Worm (Caenorhabditis elegans) whole organism, young adult: ENCODE measurements around the gene C18H7.11.

Experiments used
- B0035.1 ChIP-seq: sonication (generic microtip); optimal IDR thresholded peaks from 2 replicates; lab custom pipeline; 2016; ENCODE audit warnings: missing genetic modification characterization, mild to moderate bottlenecking, missing compliant biosample characterization, missing genotype, missing genetic modification reagents
- B0261.1 ChIP-seq: sonication (generic microtip); optimal IDR thresholded peaks from 2 replicates; lab custom pipeline; 2016; ENCODE audit warnings: mild to moderate bottlenecking, missing genetic modification characterization, moderate library complexity, missing compliant biosample characterization
- D2030.7 ChIP-seq: fragments of 200-800 bp; sonication (Bioruptor generic); IDR thresholded peaks from 2 replicates; pipeline ENCODE4 v1.3.6; 2022; ENCODE audit warnings: missing genetic modification reagents, missing genetic modification characterization, missing compliant biosample characterization
- F49E8.2 ChIP-seq: sonication (generic microtip); optimal IDR thresholded peaks from 3 replicates; lab custom pipeline; 2017; ENCODE audit warnings: missing genetic modification characterization, mild to moderate bottlenecking, missing compliant biosample characterization, antibody characterized with exemption, moderate library complexity; ENCODE audit not compliant: insufficient read depth
- F55B11.4 ChIP-seq: sonication (generic microtip); optimal IDR thresholded peaks from 2 replicates; lab custom pipeline; 2016; ENCODE audit warnings: missing compliant biosample characterization, missing genetic modification characterization, borderline replicate concordance; ENCODE audit not compliant: insufficient read depth
- F57A8.1 ChIP-seq: fragments of 200-800 bp; sonication (Bioruptor generic); optimal IDR thresholded peaks from 2 replicates; lab custom pipeline; 2018; ENCODE audit warnings: mild to moderate bottlenecking, missing genetic modification characterization, moderate library complexity, missing compliant biosample characterization
- K12H6.12 ChIP-seq: fragments of 200-800 bp; sonication (Bioruptor generic); optimal IDR thresholded peaks from 2 replicates; lab custom pipeline; 2018; ENCODE audit warnings: mild to moderate bottlenecking, missing genetic modification characterization, missing compliant biosample characterization
- Y53G8AR.9 ChIP-seq: fragments of 200-800 bp; sonication (Bioruptor generic); conservative IDR thresholded peaks from 2 replicates; pipeline ENCODE4 v1.3.6; 2022; ENCODE audit warnings: missing genetic modification reagents, missing genetic modification characterization, missing compliant biosample characterization
- Y67H2A.10 ChIP-seq: fragments of 200-800 bp; sonication (Bioruptor generic); conservative IDR thresholded peaks from 2 replicates; pipeline ENCODE4 v1.3.6; 2022; ENCODE audit warnings: missing genetic modification reagents, missing genetic modification characterization, missing compliant biosample characterization
- ZK185.1 ChIP-seq: sonication (generic microtip); optimal IDR thresholded peaks from 2 replicates; lab custom pipeline; 2016; ENCODE audit warnings: mild to moderate bottlenecking, missing genetic modification characterization, missing compliant biosample characterization; ENCODE audit not compliant: poor library complexity, severe bottlenecking
- akir-1 ChIP-seq: fragments of 200-800 bp; sonication (Bioruptor generic); optimal IDR thresholded peaks from 2 replicates; lab custom pipeline; 2018; ENCODE audit warnings: mild to moderate bottlenecking, missing genetic modification characterization, moderate library complexity, missing compliant biosample characterization
- aptf-2 ChIP-seq: fragments of 200-800 bp; sonication (Bioruptor generic); conservative IDR thresholded peaks from 2 replicates; pipeline ENCODE4 v1.3.6; 2022; ENCODE audit warnings: missing genetic modification reagents, missing genetic modification characterization, missing compliant biosample characterization
- attf-3 ChIP-seq: fragments of 200-800 bp; sonication (Bioruptor generic); conservative IDR thresholded peaks from 2 replicates; pipeline ENCODE4 v1.3.6; 2022; ENCODE audit warnings: missing genetic modification reagents, missing genetic modification characterization, missing compliant biosample characterization
- attf-5 ChIP-seq: fragments of 200-800 bp; sonication (Bioruptor generic); optimal IDR thresholded peaks from 2 replicates; lab custom pipeline; 2018; ENCODE audit warnings: mild to moderate bottlenecking, missing genetic modification characterization, missing compliant biosample characterization
- ccch-3 ChIP-seq: fragments of 200-800 bp; sonication (Bioruptor generic); optimal IDR thresholded peaks from 2 replicates; lab custom pipeline; 2018; ENCODE audit warnings: mild to moderate bottlenecking, missing genetic modification characterization, missing compliant biosample characterization
- ceh-91 ChIP-seq: fragments of 200-800 bp; sonication (Bioruptor generic); IDR thresholded peaks from 2 replicates; pipeline ENCODE4 v1.3.6; 2022; ENCODE audit warnings: missing genetic modification reagents, missing genetic modification characterization, missing compliant biosample characterization
- chd-7 ChIP-seq: sonication (generic microtip); optimal IDR thresholded peaks from 2 replicates; lab custom pipeline; 2016; ENCODE audit warnings: mild to moderate bottlenecking, missing genetic modification characterization, moderate library complexity, missing compliant biosample characterization
- efl-1 ChIP-seq: fragments of 150-350 bp; optimal IDR thresholded peaks from 2 replicates; lab custom pipeline; 2014; ENCODE audit warnings: missing biosample characterization, missing genetic modification reagents, missing genetic modification characterization
- fkh-3 ChIP-seq: sonication (generic microtip); optimal IDR thresholded peaks from 2 replicates; lab custom pipeline; 2016; ENCODE audit warnings: mild to moderate bottlenecking, missing genetic modification characterization, missing compliant biosample characterization
- hmg-1.2 ChIP-seq: fragments of 200-800 bp; sonication (Bioruptor generic); IDR thresholded peaks from 2 replicates; pipeline ENCODE4 v1.3.6; 2022; ENCODE audit warnings: missing genetic modification reagents, missing genetic modification characterization, missing compliant biosample characterization
- hrde-1 ChIP-seq: sonication (generic microtip); optimal IDR thresholded peaks from 2 replicates; lab custom pipeline; 2016; ENCODE audit warnings: missing genetic modification characterization, mild to moderate bottlenecking, missing compliant biosample characterization, moderate library complexity, missing genotype, missing genetic modification reagents, borderline replicate concordance
- hsf-1 ChIP-seq: fragments of 200-800 bp; sonication (Bioruptor generic); IDR thresholded peaks from 2 replicates; pipeline ENCODE4 v1.3.6; 2022; ENCODE audit warnings: missing genetic modification reagents, missing genetic modification characterization, missing compliant biosample characterization
- let-526 ChIP-seq: fragments of 200-800 bp; sonication (Bioruptor generic); IDR thresholded peaks from 2 replicates; pipeline ENCODE4 v1.3.6; 2022; ENCODE audit warnings: missing genetic modification reagents, missing genetic modification characterization, missing compliant biosample characterization
- let-607 ChIP-seq, 2 experiments: fragments of 200-800 bp in 1 of 2; sonication (Bioruptor generic) in 1 of 2; sonication (generic microtip) in 1 of 2; optimal IDR thresholded peaks; 2 replicates each; lab custom pipeline; 2016 to 2018; ENCODE audit warnings: mild to moderate bottlenecking in 2 of 2, missing compliant biosample characterization in 2 of 2, missing genetic modification characterization in 2 of 2, moderate library complexity in 2 of 2, missing genotype in 1 of 2
- lin-26 ChIP-seq: fragments of 200-800 bp; sonication (Bioruptor generic); IDR thresholded peaks from 2 replicates; pipeline ENCODE4 v1.3.6; 2022; ENCODE audit warnings: missing genetic modification reagents, missing genetic modification characterization, missing compliant biosample characterization
- lin-40 ChIP-seq: sonication (generic microtip); optimal IDR thresholded peaks from 2 replicates; lab custom pipeline; 2016; ENCODE audit warnings: missing genetic modification characterization, mild to moderate bottlenecking, missing compliant biosample characterization, missing genotype, missing genetic modification reagents
- lin-54 ChIP-seq: fragments of 200-800 bp; sonication (Bioruptor generic); optimal IDR thresholded peaks from 2 replicates; lab custom pipeline; 2018; ENCODE audit warnings: mild to moderate bottlenecking, missing genetic modification characterization, missing compliant biosample characterization
- mcd-1 ChIP-seq: fragments of 200-800 bp; sonication (Bioruptor generic); IDR thresholded peaks from 2 replicates; pipeline ENCODE4 v1.3.6; 2022; ENCODE audit warnings: missing genetic modification reagents, missing genetic modification characterization, missing compliant biosample characterization
- mel-28 ChIP-seq: sonication (generic microtip); optimal IDR thresholded peaks from 2 replicates; lab custom pipeline; 2016; ENCODE audit warnings: borderline replicate concordance, mild to moderate bottlenecking, missing genetic modification characterization, missing compliant biosample characterization
- nfya-2 ChIP-seq: fragments of 200-800 bp; sonication (Bioruptor generic); IDR thresholded peaks from 2 replicates; pipeline ENCODE4 v1.3.6; 2022; ENCODE audit warnings: missing genetic modification reagents, missing genetic modification characterization, missing compliant biosample characterization
- zfh-2 ChIP-seq: fragments of 200-800 bp; sonication (Bioruptor generic); conservative IDR thresholded peaks from 2 replicates; pipeline ENCODE4 v1.3.6; 2022; ENCODE audit warnings: missing genetic modification reagents, missing genetic modification characterization, missing compliant biosample characterization
- ztf-6 ChIP-seq: fragments of 200-800 bp; sonication (Bioruptor generic); IDR thresholded peaks from 2 replicates; pipeline ENCODE4 v1.3.6; 2022; ENCODE audit warnings: missing genetic modification reagents, missing genetic modification characterization, missing compliant biosample characterization

The C18H7.11 gene

DNA sequence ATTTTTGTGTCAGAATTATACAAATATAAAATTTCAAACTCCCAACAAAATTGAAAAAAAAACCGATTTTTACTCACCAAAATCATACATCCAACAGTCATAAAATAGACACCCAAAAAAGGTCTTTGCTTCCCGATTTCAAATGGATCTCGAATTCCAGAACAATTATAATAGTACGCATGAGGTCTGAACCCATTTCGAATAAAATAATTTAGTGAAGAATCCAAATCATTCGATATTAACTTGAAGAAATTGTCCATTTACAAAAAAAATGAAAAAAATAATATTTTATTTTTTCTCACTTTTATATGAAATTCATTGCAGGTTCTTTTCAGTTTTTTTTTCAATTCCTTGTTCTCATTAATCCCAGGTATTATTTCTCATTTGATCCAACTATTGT lies 4.9 kb downstream of the C18H7.11 start, which contains the start of gene srt-59:
Gene srt-59, minus strand, starts transcription at position 101 of the 400 bp plus-strand sequence.
- no peak for TF ChIP-seq hsf-1 (GFP tag; lab: Robert Waterston, UW)
- TF ChIP-seq K12H6.12 (tag; lab: Kevin White, UChicago): no peak
- no peak for TF ChIP-seq let-526 (GFP tag; lab: Robert Waterston, UW)
- no peak for TF ChIP-seq chd-7 (tag; lab: Kevin White, UChicago)
- TF ChIP-seq B0035.1 (tag; lab: Kevin White, UChicago): no peak
- TF ChIP-seq Y53G8AR.9 (GFP tag; lab: Robert Waterston, UW): no peak
- no peak for TF ChIP-seq aptf-2
- TF ChIP-seq F57A8.1 (GFP tag; lab: Kevin White, UChicago): no peak
- no peak for TF ChIP-seq efl-1 (GFP tag; lab: Kevin White, UChicago)
- no peak for TF ChIP-seq Y67H2A.10 (GFP tag; lab: Robert Waterston, UW)
- TF ChIP-seq let-607 (tag; optimal IDR thresholded peaks at IDR 0.05; lab: Kevin White, UChicago): no peak
- TF ChIP-seq ztf-6 (GFP tag; lab: Robert Waterston, UW): no peak
- TF ChIP-seq ZK185.1 (tag; lab: Kevin White, UChicago): no peak
- no peak for TF ChIP-seq F55B11.4 (tag; lab: Kevin White, UChicago)
- no peak for TF ChIP-seq fkh-3 (tag; lab: Kevin White, UChicago)
- TF ChIP-seq attf-5: no peak
- no peak for TF ChIP-seq mel-28 (tag; lab: Kevin White, UChicago)
- TF ChIP-seq lin-54 (GFP tag; lab: Kevin White, UChicago): no peak

DNA sequence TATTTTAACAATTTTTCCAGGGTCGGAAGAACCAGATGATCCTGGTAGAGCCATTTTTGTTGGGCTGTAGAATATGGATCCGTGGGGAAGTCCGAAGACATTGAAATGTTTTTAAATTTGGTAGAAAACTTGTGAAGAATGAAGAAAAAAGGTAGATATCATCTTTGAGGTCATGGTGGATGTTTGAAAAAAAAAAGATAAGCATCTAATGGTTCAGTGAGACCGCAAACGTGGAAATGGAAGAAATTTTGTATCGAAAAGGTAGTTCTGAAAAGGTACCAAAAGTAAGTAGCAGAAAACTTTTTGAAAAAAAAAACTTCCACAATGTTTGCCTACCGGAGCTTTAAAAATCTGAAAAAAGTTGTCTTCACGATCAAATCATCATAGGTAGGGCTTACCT lies 6.8 kb downstream of the C18H7.11 start, which contains the start of gene prmt-4:
Gene prmt-4, minus strand, starts transcription at position 101 of the 400 bp plus-strand sequence.
- no peak for TF ChIP-seq nfya-2
- TF ChIP-seq ceh-91: no peak
- TF ChIP-seq, all 124 proteins: peak for 0

DNA sequence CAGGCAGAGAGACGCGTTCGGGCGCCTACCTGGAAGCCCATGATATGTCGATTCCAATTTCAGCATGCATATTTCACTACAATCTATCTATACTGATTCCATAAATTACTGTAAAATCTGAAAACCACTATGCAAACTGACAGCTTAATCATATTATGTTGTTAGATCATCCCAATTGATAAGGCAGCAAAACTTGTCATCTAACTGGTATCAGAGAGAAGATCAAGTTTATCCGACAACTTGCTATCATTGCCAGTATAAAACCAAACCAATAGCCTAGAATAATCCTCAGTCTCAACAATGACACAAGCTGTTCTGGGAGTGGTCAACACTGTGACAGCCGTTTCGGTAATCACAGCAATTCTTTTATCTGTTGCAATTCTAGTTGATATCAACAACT lies 7.4 kb downstream of the C18H7.11 start, which contains the start of gene col-102:
Gene col-102, plus strand, starts transcription at position 301 of the 400 bp plus-strand sequence.
- no peak for TF ChIP-seq B0261.1 (tag; lab: Kevin White, UChicago)
- no peak for TF ChIP-seq hmg-1.2
- no peak for TF ChIP-seq F49E8.2 (tag; lab: Kevin White, UChicago)
- TF ChIP-seq attf-3 (GFP tag; lab: Robert Waterston, UW): no peak
- TF ChIP-seq akir-1 (GFP tag; lab: Kevin White, UChicago): no peak
- no peak for TF ChIP-seq ccch-3
- no peak for TF ChIP-seq hrde-1 (tag; lab: Kevin White, UChicago)
- TF ChIP-seq lin-26 (GFP tag; lab: Robert Waterston, UW): no peak
- no peak for TF ChIP-seq D2030.7

DNA sequence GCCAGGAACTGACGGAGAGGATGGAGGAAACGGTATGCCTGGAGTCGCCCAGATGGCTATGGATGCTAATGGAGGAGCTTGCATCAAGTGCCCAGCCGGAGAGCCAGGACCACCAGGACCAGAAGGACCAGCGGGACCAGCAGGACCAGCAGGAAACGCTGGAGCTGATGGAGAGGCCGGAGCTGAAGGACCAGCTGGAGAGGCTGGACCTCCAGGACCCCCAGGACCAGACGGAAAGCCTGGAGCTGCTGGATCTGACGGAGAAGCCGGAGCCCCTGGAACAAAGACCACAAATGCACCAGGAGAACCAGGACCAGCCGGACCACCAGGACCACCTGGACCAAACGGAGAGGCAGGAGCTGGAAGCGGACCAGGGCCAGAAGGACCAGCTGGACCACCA lies 8.1 kb downstream of the C18H7.11 start:
- TF ChIP-seq lin-40 (tag; lab: Kevin White, UChicago) (no peak), mcd-1 (GFP tag; lab: Robert Waterston, UW) (0 out of 2 replicates have a peak, but pooled peaks have one; percentile 7), zfh-2 (GFP tag; lab: Robert Waterston, UW) (peak; percentile 57)
- TF ChIP-seq, all 124 proteins: peak for 2
